Fruit fly (Drosophila melanogaster): ENCODE results near the gene hec.

hec gene

dm6 chrX:12909577-12910426 lies 47.5 kb downstream of the hec start, which contains the start of the genes Brms1 and CG4645 (continued):
- TF ChIP-seq CG31441 (GFP tag; IDR thresholded peaks at IDR 0.05) (peak; percentile 56; the same call in 1 of the 2 replicates), vfl (GFP tag; optimal IDR thresholded peaks at IDR 0.05) (peak; percentile 45), Bteb2 (GFP tag; optimal IDR thresholded peaks at IDR 0.05) (peak; percentile 3), shn (GFP tag; optimal IDR thresholded peaks at IDR 0.05) (no peak), Sin3A (optimal IDR thresholded peaks at IDR 0.05) (peak; percentile 47), dmrt11E (tag; optimal IDR thresholded peaks at IDR 0.05) (peak; percentile 43), CG2678 (tag; optimal IDR thresholded peaks at IDR 0.05) (peak; percentile 66), CG4424 (GFP tag; optimal IDR thresholded peaks at IDR 0.05) (peak; percentile 66), HLH4C (GFP tag; IDR thresholded peaks at IDR 0.05; ENCODE audit: partially characterized antibody) (peak; percentile 62; the same call in 2 of the 3 replicates), Hmr (GFP tag; optimal IDR thresholded peaks at IDR 0.05) (peak; percentile 52), CG17829 (tag; optimal IDR thresholded peaks at IDR 0.05) (peak; percentile 44), Dip3 (GFP tag; optimal IDR thresholded peaks at IDR 0.05) (no peak), CG18262 (tag; optimal IDR thresholded peaks at IDR 0.05) (peak; percentile 59), Dip2 (GFP tag; IDR thresholded peaks at IDR 0.05) (no peak), MBD-R2 (GFP tag; IDR thresholded peaks at IDR 0.05) (peak; percentile 35), hth (optimal IDR thresholded peaks at IDR 0.05) (no peak), Six4 (GFP tag; optimal IDR thresholded peaks at IDR 0.05) (peak; percentile 24), Max (GFP tag; optimal IDR thresholded peaks at IDR 0.05) (peak; percentile 3), Hsf (GFP tag; optimal IDR thresholded peaks at IDR 0.05) (peak; percentile 45), tap (tag; optimal IDR thresholded peaks at IDR 0.05) (no peak), CG6654 (GFP tag; optimal IDR thresholded peaks at IDR 0.05) (no peak), CG15601 (tag; optimal IDR thresholded peaks at IDR 0.05) (peak; percentile 35), CG12659 (GFP tag; optimal IDR thresholded peaks at IDR 0.05) (peak; percentile 72), dm (GFP tag; optimal IDR thresholded peaks at IDR 0.05) (no peak), Opbp (GFP tag; IDR thresholded peaks at IDR 0.05; ENCODE audit: partially characterized antibody) (0 out of 3 replicates have a peak, but pooled peaks have one; percentile 8), Nf-YC (tag; optimal IDR thresholded peaks at IDR 0.05) (peak; percentile 66), CG17361 (GFP tag; IDR thresholded peaks at IDR 0.05) (peak; percentile 83), CG9609 (GFP tag; optimal IDR thresholded peaks at IDR 0.05) (peak; percentile 7), Dll (GFP tag; IDR thresholded peaks at IDR 0.05; ENCODE audit: partially characterized antibody) (0 out of 4 replicates have a peak, but pooled peaks have one; percentile 21), CG9727 (GFP tag; optimal IDR thresholded peaks at IDR 0.05) (peak; percentile 48), croc (GFP tag; conservative IDR thresholded peaks at IDR 0.05) (0 out of 3 replicates have a peak, but pooled peaks have one; percentile 20), CG17385 (GFP tag; optimal IDR thresholded peaks at IDR 0.05) (peak; percentile 30), CG33213 (GFP tag; optimal IDR thresholded peaks at IDR 0.05) (no peak), sd (tag; optimal IDR thresholded peaks at IDR 0.05) (no peak), CG2875 (GFP tag; optimal IDR thresholded peaks at IDR 0.05) (no peak), Trl (optimal IDR thresholded peaks at IDR 0.05) (no peak), Trl (GFP tag; optimal IDR thresholded peaks at IDR 0.05) (no peak), CG13123 (GFP tag; optimal IDR thresholded peaks at IDR 0.05) (peak; percentile 21), caup (GFP tag; optimal IDR thresholded peaks at IDR 0.05; ENCODE audit: severe bottlenecking) (peak; percentile 0), gem (tag; optimal IDR thresholded peaks at IDR 0.05) (peak; percentile 73), chn (GFP tag; optimal IDR thresholded peaks at IDR 0.05) (peak; percentile 15), CG4730 (GFP tag; IDR thresholded peaks at IDR 0.05) (no peak), luna (GFP tag; optimal IDR thresholded peaks at IDR 0.05) (no peak), CG4328 (GFP tag; optimal IDR thresholded peaks at IDR 0.05) (peak; percentile 63), CG13287 (GFP tag; IDR thresholded peaks at IDR 0.05; ENCODE audit: partially characterized antibody) (peak; percentile 29), CG14667 (GFP tag; IDR thresholded peaks at IDR 0.05) (0 out of 2 replicates have a peak, but pooled peaks have one; percentile 21), CG17186 (GFP tag; optimal IDR thresholded peaks at IDR 0.05) (no peak), D (optimal IDR thresholded peaks at IDR 0.05) (no peak), D (GFP tag; optimal IDR thresholded peaks at IDR 0.05) (no peak)

All from whole organism, embryonic.